Worm (Caenorhabditis elegans) whole organism, midembryonic: ENCODE data around the gene srw-72.

Experiments used
- T22C8.4 ChIP-seq: fragments of 200-800 bp; sonication (Bioruptor generic); IDR thresholded peaks from 2 replicates; pipeline ENCODE4 v1.3.6; 2022; ENCODE audit warnings: missing genetic modification characterization, missing compliant biosample characterization
- ztf-29 ChIP-seq: fragments of 200-800 bp; sonication (Bioruptor generic); IDR thresholded peaks from 2 replicates; pipeline ENCODE4 v1.3.6; 2022; ENCODE audit warnings: missing genetic modification reagents, missing genetic modification characterization, missing compliant biosample characterization

ce11 chrV:17500055-17500454, 33.2 kb downstream of the srw-72 start:
- TF ChIP-seq ztf-29 (GFP tag; lab: Robert Waterston, UW) (no peak), T22C8.4 (GFP tag; lab: Robert Waterston, UW) (no peak)
